Worm (Caenorhabditis elegans): ENCODE data around the gene F58F12.2.

F58F12.2 gene

ce11 chrII:6360822-6361221, 27.0 kb downstream of the F58F12.2 start, which contains the start of gene K10B2.4:
Gene K10B2.4, minus strand, starts transcription at chrII:6360959.
- TF ChIP-seq dao-5 (tag; optimal IDR thresholded peaks at IDR 0.05) (no peak), W03F9.2 (tag; optimal IDR thresholded peaks at IDR 0.05) (peak; percentile 72)

ce11 chrII:6358905-6359304, 28.9 kb downstream of the F58F12.2 start, which contains the start of gene C32D5.12:
Gene C32D5.12, minus strand, starts transcription at chrII:6359005.
- TF ChIP-seq dao-5 (tag; optimal IDR thresholded peaks at IDR 0.05) (no peak), W03F9.2 (tag; optimal IDR thresholded peaks at IDR 0.05) (no peak), him-1 (tag; optimal IDR thresholded peaks at IDR 0.05) (no peak)

ce11 chrII:6358232-6358631, 29.6 kb downstream of the F58F12.2 start:
- no peak for TF ChIP-seq dao-5 (tag; optimal IDR thresholded peaks at IDR 0.05)
- no peak for TF ChIP-seq W03F9.2 (tag; optimal IDR thresholded peaks at IDR 0.05)

- no peak for TF ChIP-seq dao-5 (tag; optimal IDR thresholded peaks at IDR 0.05)
- peak; percentile 73 for TF ChIP-seq W03F9.2 (tag; optimal IDR thresholded peaks at IDR 0.05)
Measured at ce11 chrII:6355396-6356346, 32.2 kb downstream of the F58F12.2 start, which contains the start of gene C32D5.11. Gene C32D5.11, minus strand, starts transcription at chrII:6355446.

ce11 chrII:6351887-6352286, 36.0 kb downstream of the F58F12.2 start, which contains the start of gene C32D5.10:
Gene C32D5.10, minus strand, starts transcription at chrII:6351987.
- TF ChIP-seq dao-5 (tag; optimal IDR thresholded peaks at IDR 0.05) (no peak), him-1 (tag; optimal IDR thresholded peaks at IDR 0.05) (no peak), W03F9.2 (tag; optimal IDR thresholded peaks at IDR 0.05) (no peak)

ce11 chrII:6349968-6350367, 37.9 kb downstream of the F58F12.2 start:
- TF ChIP-seq W03F9.2 (tag; optimal IDR thresholded peaks at IDR 0.05) (no peak), him-1 (tag; optimal IDR thresholded peaks at IDR 0.05) (no peak), dao-5 (tag; optimal IDR thresholded peaks at IDR 0.05) (no peak)

ce11 chrII:6348360-6348759, 39.5 kb downstream of the F58F12.2 start:
- TF ChIP-seq him-1 (tag; optimal IDR thresholded peaks at IDR 0.05) (peak; percentile 18), dao-5 (tag; optimal IDR thresholded peaks at IDR 0.05) (peak; percentile 78), W03F9.2 (tag; optimal IDR thresholded peaks at IDR 0.05) (peak; percentile 66)

ce11 chrII:6347341-6348118, 40.3 kb downstream of the F58F12.2 start, which contains the start of gene lgg-1:
Gene lgg-1, minus strand, starts transcription at chrII:6347719.
- no peak for TF ChIP-seq dao-5 (tag; optimal IDR thresholded peaks at IDR 0.05)
- TF ChIP-seq W03F9.2 (tag; optimal IDR thresholded peaks at IDR 0.05) = no peak
- no peak for TF ChIP-seq him-1 (tag; optimal IDR thresholded peaks at IDR 0.05)

ce11 chrII:6346551-6347079, 41.2 kb downstream of the F58F12.2 start:
- no peak for TF ChIP-seq dao-5 (tag; optimal IDR thresholded peaks at IDR 0.05)
- TF ChIP-seq him-1 (tag; optimal IDR thresholded peaks at IDR 0.05) = no peak
- TF ChIP-seq W03F9.2 (tag; optimal IDR thresholded peaks at IDR 0.05) = no peak

- TF ChIP-seq dao-5 (tag; optimal IDR thresholded peaks at IDR 0.05) (no peak), W03F9.2 (tag; optimal IDR thresholded peaks at IDR 0.05) (no peak), him-1 (tag; optimal IDR thresholded peaks at IDR 0.05) (no peak)
Measured at ce11 chrII:6345195-6346158, 42.4 kb downstream of the F58F12.2 start, which contains the start of gene C32D5.8. Gene C32D5.8, minus strand, starts transcription at chrII:6345964.

- no peak for TF ChIP-seq dao-5 (tag; optimal IDR thresholded peaks at IDR 0.05)
- no peak for TF ChIP-seq him-1 (tag; optimal IDR thresholded peaks at IDR 0.05)
- TF ChIP-seq W03F9.2 (tag; optimal IDR thresholded peaks at IDR 0.05) = no peak
Measured at ce11 chrII:6344513-6344912, 43.3 kb downstream of the F58F12.2 start.

- TF ChIP-seq W03F9.2 (tag; optimal IDR thresholded peaks at IDR 0.05) (no peak), him-1 (tag; optimal IDR thresholded peaks at IDR 0.05) (no peak), dao-5 (tag; optimal IDR thresholded peaks at IDR 0.05) (no peak)
Measured at ce11 chrII:6343893-6344292, 43.9 kb downstream of the F58F12.2 start, which contains the start of gene txt-18. Gene txt-18, plus strand, starts transcription at chrII:6344072.
